Worm (Caenorhabditis elegans) whole organism, young adult: Measurements from ENCODE around the gene apa-2.

ENCODE experiments used
- D2030.7 ChIP-seq: fragments of 200-800 bp; sonication (Bioruptor generic); IDR thresholded peaks from 2 replicates; pipeline ENCODE4 v1.3.6; 2022; ENCODE audit warnings: missing genetic modification reagents, missing genetic modification characterization, missing compliant biosample characterization
- F52B5.7 ChIP-seq: sonication (generic microtip); optimal IDR thresholded peaks from 2 replicates; lab custom pipeline; 2016; ENCODE audit warnings: mild to moderate bottlenecking, missing genetic modification characterization, missing compliant biosample characterization
- ZK185.1 ChIP-seq: sonication (generic microtip); optimal IDR thresholded peaks from 2 replicates; lab custom pipeline; 2016; ENCODE audit warnings: mild to moderate bottlenecking, missing genetic modification characterization, missing compliant biosample characterization; ENCODE audit not compliant: poor library complexity, severe bottlenecking
- let-526 ChIP-seq: fragments of 200-800 bp; sonication (Bioruptor generic); IDR thresholded peaks from 2 replicates; pipeline ENCODE4 v1.3.6; 2022; ENCODE audit warnings: missing genetic modification reagents, missing genetic modification characterization, missing compliant biosample characterization
- nfya-1 ChIP-seq: sonication (generic microtip); optimal IDR thresholded peaks from 2 replicates; lab custom pipeline; 2017; ENCODE audit warnings: antibody characterized with exemption, missing compliant biosample characterization, missing genetic modification characterization, borderline replicate concordance; ENCODE audit not compliant: insufficient read depth
- nhr-90 ChIP-seq: sonication (generic microtip); optimal IDR thresholded peaks from 2 replicates; lab custom pipeline; 2016; ENCODE audit warnings: missing genotype, mild to moderate bottlenecking, missing genetic modification characterization, missing compliant biosample characterization
- rpc-1 ChIP-seq, 2 experiments: fragments of 150-350 bp in 1 of 2; sonication (generic microtip) in 1 of 2; optimal IDR thresholded peaks; 2 replicates each; lab custom pipeline; 2014 to 2018; ENCODE audit warnings: missing biosample characterization in 1 of 2, missing genetic modification characterization in 1 of 2, missing genetic modification reagents in 1 of 2, missing genotype in 1 of 2
- unc-62 ChIP-seq: fragments of 150-350 bp; optimal IDR thresholded peaks from 2 replicates; lab custom pipeline; 2014; ENCODE audit warnings: missing biosample characterization, missing genetic modification reagents, missing genetic modification characterization

- TF ChIP-seq rpc-1 (optimal IDR thresholded peaks at IDR 0.05; lab: Kevin White, UChicago) (no peak), rpc-1 (tag; optimal IDR thresholded peaks at IDR 0.05; lab: Kevin White, UChicago) (no peak), nhr-90 (tag; lab: Kevin White, UChicago) (no peak), let-526 (no peak), nfya-1 (tag; lab: Kevin White, UChicago) (no peak), unc-62 (GFP tag; lab: Kevin White, UChicago) (no peak), D2030.7 (GFP tag; lab: Robert Waterston, UW) (no peak), F52B5.7 (tag; lab: Kevin White, UChicago) (no peak), ZK185.1 (tag; lab: Kevin White, UChicago) (no peak)
Measured at ce11 chrX:9361136-9361535, 22.7 kb downstream of the apa-2 start.
